Worm (Caenorhabditis elegans) whole organism, young adult: ENCODE results near the gene F41G3.3.

Experiments
- C06A6.2 ChIP-seq: fragments of 200-800 bp; sonication (Bioruptor generic); conservative IDR thresholded peaks from 2 replicates; pipeline ENCODE4 v1.3.6; 2022; ENCODE audit warnings: missing genetic modification characterization, missing compliant biosample characterization
- F49E8.2 ChIP-seq: sonication (generic microtip); optimal IDR thresholded peaks from 3 replicates; lab custom pipeline; 2017; ENCODE audit warnings: missing genetic modification characterization, mild to moderate bottlenecking, missing compliant biosample characterization, antibody characterized with exemption, moderate library complexity; ENCODE audit not compliant: insufficient read depth
- dox-1 ChIP-seq: fragments of 200-800 bp; sonication (Bioruptor generic); IDR thresholded peaks from 2 replicates; pipeline ENCODE4 v1.3.6; 2022; ENCODE audit warnings: missing genetic modification reagents, missing genetic modification characterization, missing compliant biosample characterization
- lin-35 ChIP-seq, 3 experiments: fragments of 150-350 bp in 2 of 3; sonication (generic microtip) in 1 of 3; optimal IDR thresholded peaks; 2 replicates each; lab custom pipeline; 2014 to 2018; ENCODE audit warnings: missing biosample characterization in 3 of 3, missing genetic modification characterization in 3 of 3, missing genetic modification reagents in 3 of 3
- madf-3 ChIP-seq: fragments of 200-800 bp; sonication (Bioruptor generic); IDR thresholded peaks from 2 replicates; pipeline ENCODE4 v1.3.6; 2022; ENCODE audit warnings: missing genetic modification reagents, missing genetic modification characterization, missing compliant biosample characterization
- sea-2 ChIP-seq: fragments of 200-800 bp; sonication (Bioruptor generic); IDR thresholded peaks from 2 replicates; pipeline ENCODE4 v1.3.6; 2022; ENCODE audit warnings: missing genetic modification characterization, missing compliant biosample characterization
- snpc-4 ChIP-seq, 5 experiments: fragments of 150-350 bp in 1 of 5; sonication (generic microtip) in 4 of 5; optimal IDR thresholded peaks; 2 replicates each; lab custom pipeline; 2014 to 2018; ENCODE audit warnings: missing genetic modification characterization in 5 of 5, missing biosample characterization in 3 of 5, antibody characterized with exemption in 2 of 5, mild to moderate bottlenecking in 2 of 5, missing compliant biosample characterization in 2 of 5, missing genotype in 2 of 5, moderate library complexity in 2 of 5, missing genetic modification reagents in 1 of 5
- zfh-2 ChIP-seq: fragments of 200-800 bp; sonication (Bioruptor generic); conservative IDR thresholded peaks from 2 replicates; pipeline ENCODE4 v1.3.6; 2022; ENCODE audit warnings: missing genetic modification reagents, missing genetic modification characterization, missing compliant biosample characterization
- ztf-18 ChIP-seq: sonication (generic microtip); optimal IDR thresholded peaks from 2 replicates; lab custom pipeline; 2016; ENCODE audit warnings: missing genotype, mild to moderate bottlenecking, missing genetic modification characterization, missing compliant biosample characterization

DNA sequence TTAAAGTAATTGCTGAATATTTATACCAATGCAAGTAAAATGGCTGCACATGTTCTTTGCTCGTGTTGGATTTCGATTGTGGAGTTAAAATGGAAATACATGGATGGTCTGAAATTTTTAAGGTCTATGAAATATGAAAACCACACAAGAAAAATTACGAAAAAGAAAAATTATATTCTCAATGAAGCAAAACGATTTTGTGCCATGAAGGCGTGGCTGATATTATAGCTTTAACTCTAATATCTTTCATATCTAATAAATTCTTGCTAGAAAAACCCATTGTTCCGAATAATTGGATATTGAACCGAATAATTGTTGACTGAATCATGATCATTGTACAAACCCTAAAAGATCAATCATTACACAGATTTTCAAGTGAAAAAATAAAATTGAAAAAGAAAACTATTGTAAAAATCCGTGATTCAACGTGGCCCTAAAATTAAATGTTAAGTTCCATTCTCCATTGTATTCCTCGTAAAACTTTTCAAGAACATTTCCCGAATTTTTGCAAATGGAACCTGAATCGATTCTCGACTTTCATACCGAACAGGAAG, 1.6 kb upstream of the F41G3.3 start, which contains the start of the genes srx-95 and fis-1:
- TF ChIP-seq ztf-18 (tag; lab: Kevin White, UChicago): no peak
- no peak for TF ChIP-seq F49E8.2
- TF ChIP-seq lin-35 (GFP tag; optimal IDR thresholded peaks at IDR 0.05; lab: Kevin White, UChicago): no peak
- no peak for TF ChIP-seq dox-1 (GFP tag; lab: Robert Waterston, UW)
- TF ChIP-seq madf-3: no peak
- TF ChIP-seq C06A6.2 (GFP tag; lab: Robert Waterston, UW): no peak
- TF ChIP-seq sea-2 (GFP tag; lab: Robert Waterston, UW): no peak
- no peak for TF ChIP-seq zfh-2 (GFP tag; lab: Robert Waterston, UW)
- TF ChIP-seq snpc-4 (GFP tag; optimal IDR thresholded peaks at IDR 0.05; lab: Kevin White, UChicago): no peak
- TF ChIP-seq snpc-4 (tag; optimal IDR thresholded peaks at IDR 0.05; lab: Kevin White, UChicago): no peak
